Worm (Caenorhabditis elegans) whole organism, mixed stage, embryonic: ENCODE data around the gene srj-20.
"Not testable (repeated sequence)": the region's sequence is repeated elsewhere in the genome, so short reads cannot be mapped to it uniquely, and the experiment has no call there.

ENCODE experiments used
- blmp-1 ChIP-seq: fragments of 150-350 bp; optimal IDR thresholded peaks from 2 replicates; lab custom pipeline; 2014; ENCODE audit warnings: missing biosample characterization, missing genetic modification characterization
- elt-3 ChIP-seq: fragments of 150-350 bp; optimal IDR thresholded peaks from 2 replicates; lab custom pipeline; 2014; ENCODE audit warnings: missing biosample characterization, missing genetic modification characterization
- flh-1 ChIP-seq: fragments of 200-800 bp; sonication (Bioruptor generic); optimal IDR thresholded peaks from 2 replicates; lab custom pipeline; 2018; ENCODE audit warnings: mild to moderate bottlenecking, missing genetic modification characterization, moderate library complexity, missing compliant biosample characterization
- lsy-2 ChIP-seq: fragments of 150-350 bp; optimal IDR thresholded peaks from 2 replicates; lab custom pipeline; 2014; ENCODE audit warnings: missing biosample characterization, missing genetic modification characterization
- nhr-2 ChIP-seq: fragments of 150-350 bp; optimal IDR thresholded peaks from 2 replicates; lab custom pipeline; 2014; ENCODE audit warnings: missing biosample characterization, missing genetic modification characterization
- nhr-28 ChIP-seq: fragments of 150-350 bp; optimal IDR thresholded peaks from 2 replicates; lab custom pipeline; 2014; ENCODE audit warnings: missing biosample characterization, missing genetic modification characterization
- nhr-76 ChIP-seq: sonication (generic microtip); optimal IDR thresholded peaks from 2 replicates; lab custom pipeline; 2017; ENCODE audit warnings: missing biosample characterization, missing genetic modification characterization
- pha-4 ChIP-seq: fragments of 150-350 bp; optimal IDR thresholded peaks from 2 replicates; lab custom pipeline; 2018; ENCODE audit warnings: missing biosample characterization, missing genetic modification reagents, missing genetic modification characterization
- snpc-4 ChIP-seq: fragments of 150-350 bp; optimal IDR thresholded peaks from 2 replicates; lab custom pipeline; 2014; ENCODE audit warnings: missing biosample characterization, missing genetic modification characterization
- unc-120 ChIP-seq: sonication (generic microtip); optimal IDR thresholded peaks from 2 replicates; lab custom pipeline; 2017; ENCODE audit warnings: missing genetic modification characterization, missing compliant biosample characterization; ENCODE audit not compliant: poor library complexity, severe bottlenecking
- ztf-11 ChIP-seq: fragments of 150-350 bp; optimal IDR thresholded peaks from 2 replicates; lab custom pipeline; 2014; ENCODE audit warnings: missing biosample characterization, missing genetic modification characterization

DNA sequence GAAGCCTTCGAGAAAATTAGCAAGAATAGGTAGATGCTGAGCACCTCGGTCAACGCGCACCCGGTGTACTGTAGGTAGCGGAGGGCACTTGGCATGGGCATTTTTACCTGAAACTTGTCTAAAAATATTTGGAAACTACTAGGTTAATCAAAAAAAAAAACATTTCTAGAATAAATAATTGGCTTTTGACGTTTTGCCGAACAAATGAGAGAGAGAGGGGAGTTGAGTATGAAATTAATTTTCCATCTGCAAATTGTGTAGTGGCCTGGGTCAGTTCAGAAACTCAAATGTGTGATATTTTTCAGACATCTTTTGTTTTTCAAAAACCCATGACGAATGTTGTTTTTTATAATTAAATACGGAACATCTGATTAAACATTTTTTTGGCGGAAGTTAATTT lies 36.7 kb downstream of the srj-20 start, which contains the start of gene Y45G12C.10:
- not testable (repeated sequence) for TF ChIP-seq pha-4; blmp-1 (tag; lab: Kevin White, UChicago); nhr-2; snpc-4 (tag; lab: Kevin White, UChicago); nhr-76 (tag; lab: Kevin White, UChicago); unc-120 (tag; lab: Kevin White, UChicago); lsy-2 (tag; lab: Kevin White, UChicago); flh-1; nhr-28 (tag; lab: Kevin White, UChicago); ztf-11 (tag; lab: Kevin White, UChicago); elt-3 (tag; lab: Kevin White, UChicago)
